Worm (Caenorhabditis elegans) whole organism, L3 larva: Measurements from ENCODE around the gene chpf-2.

Experiments
- ZK546.5 ChIP-seq: sonication (generic microtip); optimal IDR thresholded peaks from 2 replicates; lab custom pipeline; 2017; ENCODE audit warnings: missing biosample characterization, missing genetic modification characterization
- aly-2 ChIP-seq: fragments of 150-350 bp; optimal IDR thresholded peaks from 2 replicates; lab custom pipeline; 2014; ENCODE audit warnings: missing biosample characterization, missing genetic modification characterization
- ceh-16 ChIP-seq: sonication (generic microtip); optimal IDR thresholded peaks from 2 replicates; lab custom pipeline; 2017; ENCODE audit warnings: missing biosample characterization, missing genetic modification characterization
- ceh-28 ChIP-seq: fragments of 150-350 bp; optimal IDR thresholded peaks from 2 replicates; lab custom pipeline; 2014; ENCODE audit warnings: missing biosample characterization, missing genetic modification reagents, missing genetic modification characterization
- ceh-82 ChIP-seq: fragments of 150-350 bp; optimal IDR thresholded peaks from 2 replicates; lab custom pipeline; 2014; ENCODE audit warnings: missing biosample characterization, missing genetic modification characterization
- ceh-9 ChIP-seq: sonication (generic microtip); optimal IDR thresholded peaks from 2 replicates; lab custom pipeline; 2018; ENCODE audit warnings: missing biosample characterization, missing genetic modification characterization
- daf-12 ChIP-seq: fragments of 150-350 bp; optimal IDR thresholded peaks from 2 replicates; lab custom pipeline; 2014; ENCODE audit warnings: missing biosample characterization, missing genetic modification reagents, missing genetic modification characterization
- egl-27 ChIP-seq: sonication (generic microtip); optimal IDR thresholded peaks from 4 replicates; lab custom pipeline; 2017; ENCODE audit warnings: missing biosample characterization, missing genetic modification reagents, missing genetic modification characterization
- egl-5 ChIP-seq: fragments of 150-350 bp; optimal IDR thresholded peaks from 2 replicates; lab custom pipeline; 2017; ENCODE audit warnings: missing biosample characterization, missing genetic modification reagents, missing genetic modification characterization, inconsistent platforms
- elt-1 ChIP-seq: fragments of 150-350 bp; optimal IDR thresholded peaks from 2 replicates; lab custom pipeline; 2014; ENCODE audit warnings: missing biosample characterization, missing genetic modification characterization
- elt-2 ChIP-seq: sonication (generic microtip); optimal IDR thresholded peaks from 2 replicates; lab custom pipeline; 2016; ENCODE audit warnings: missing genetic modification reagents, mild to moderate bottlenecking, missing genetic modification characterization, missing compliant biosample characterization
- eor-1 ChIP-seq, 2 experiments: fragments of 150-350 bp; optimal IDR thresholded peaks; 2 replicates each; lab custom pipeline; 2014 to 2018; ENCODE audit warnings: missing biosample characterization in 2 of 2, missing genetic modification characterization in 2 of 2
- fkh-10 ChIP-seq: sonication (generic microtip); optimal IDR thresholded peaks from 2 replicates; lab custom pipeline; 2017; ENCODE audit warnings: missing biosample characterization, missing genetic modification reagents, missing genetic modification characterization
- hmg-11 ChIP-seq: sonication (generic microtip); optimal IDR thresholded peaks from 2 replicates; lab custom pipeline; 2016; ENCODE audit warnings: missing genetic modification characterization, missing compliant biosample characterization
- jun-1 ChIP-seq: fragments of 150-350 bp; optimal IDR thresholded peaks from 2 replicates; lab custom pipeline; 2014; ENCODE audit warnings: missing biosample characterization, missing genetic modification reagents, missing genetic modification characterization
- lin-15B ChIP-seq: fragments of 150-350 bp; optimal IDR thresholded peaks from 2 replicates; lab custom pipeline; 2014; ENCODE audit warnings: missing biosample characterization, missing genetic modification characterization
- lin-39 ChIP-seq: fragments of 150-350 bp; optimal IDR thresholded peaks from 2 replicates; lab custom pipeline; 2018; ENCODE audit warnings: missing biosample characterization, missing genetic modification reagents, missing genetic modification characterization
- mdl-1 ChIP-seq: fragments of 150-350 bp; optimal IDR thresholded peaks from 2 replicates; lab custom pipeline; 2014; ENCODE audit warnings: missing biosample characterization, missing genetic modification characterization
- nfya-1 ChIP-seq: sonication (generic microtip); optimal IDR thresholded peaks from 2 replicates; lab custom pipeline; 2017; ENCODE audit warnings: missing genetic modification characterization, mild to moderate bottlenecking, missing compliant biosample characterization, antibody characterized with exemption, moderate library complexity; ENCODE audit not compliant: insufficient read depth
- nhr-11 ChIP-seq: fragments of 150-350 bp; optimal IDR thresholded peaks from 2 replicates; lab custom pipeline; 2014; ENCODE audit warnings: missing biosample characterization, missing genetic modification characterization
- nhr-12 ChIP-seq: fragments of 150-350 bp; optimal IDR thresholded peaks from 2 replicates; lab custom pipeline; 2014; ENCODE audit warnings: missing biosample characterization, missing genetic modification characterization
- nhr-23 ChIP-seq: fragments of 150-350 bp; optimal IDR thresholded peaks from 2 replicates; lab custom pipeline; 2014; ENCODE audit warnings: missing biosample characterization, missing genetic modification reagents, missing genetic modification characterization
- nhr-237 ChIP-seq: fragments of 150-350 bp; optimal IDR thresholded peaks from 2 replicates; lab custom pipeline; 2014; ENCODE audit warnings: missing biosample characterization, missing genetic modification characterization
- nhr-25 ChIP-seq: sonication (generic microtip); optimal IDR thresholded peaks from 2 replicates; lab custom pipeline; 2017; ENCODE audit warnings: missing biosample characterization, missing genetic modification characterization
- nhr-28 ChIP-seq: fragments of 150-350 bp; optimal IDR thresholded peaks from 2 replicates; lab custom pipeline; 2014; ENCODE audit warnings: missing biosample characterization, missing genetic modification characterization
- nhr-43 ChIP-seq: sonication (generic microtip); optimal IDR thresholded peaks from 2 replicates; lab custom pipeline; 2016; ENCODE audit warnings: mild to moderate bottlenecking, missing genetic modification characterization, missing compliant biosample characterization; ENCODE audit not compliant: poor library complexity, severe bottlenecking
- nhr-67 ChIP-seq: fragments of 150-350 bp; optimal IDR thresholded peaks from 2 replicates; lab custom pipeline; 2014; ENCODE audit warnings: missing biosample characterization, missing genetic modification characterization
- nhr-77 ChIP-seq: fragments of 150-350 bp; optimal IDR thresholded peaks from 2 replicates; lab custom pipeline; 2014; ENCODE audit warnings: missing biosample characterization, missing genetic modification characterization
- pha-4 ChIP-seq: fragments of 150-350 bp; optimal IDR thresholded peaks from 2 replicates; lab custom pipeline; 2014; ENCODE audit warnings: missing biosample characterization, missing genetic modification reagents, missing genetic modification characterization
- pqm-1 ChIP-seq: fragments of 150-350 bp; optimal IDR thresholded peaks from 2 replicates; lab custom pipeline; 2017; ENCODE audit warnings: missing biosample characterization, missing genetic modification characterization, inconsistent platforms
- sea-2 ChIP-seq: fragments of 150-350 bp; sonication (generic microtip); optimal IDR thresholded peaks from 4 replicates; lab custom pipeline; 2014; ENCODE audit warnings: missing biosample characterization, missing genetic modification reagents, missing genetic modification characterization
- skn-1 ChIP-seq: fragments of 150-350 bp; optimal IDR thresholded peaks from 2 replicates; lab custom pipeline; 2014; ENCODE audit warnings: missing biosample characterization, missing genetic modification characterization
- snpc-4 ChIP-seq: fragments of 150-350 bp; optimal IDR thresholded peaks from 2 replicates; lab custom pipeline; 2014; ENCODE audit warnings: missing biosample characterization, missing genetic modification characterization
- unc-62 ChIP-seq: fragments of 150-350 bp; sonication (generic microtip); optimal IDR thresholded peaks from 4 replicates; lab custom pipeline; 2014; ENCODE audit warnings: missing biosample characterization, missing genetic modification reagents, missing genetic modification characterization
- zag-1 ChIP-seq: fragments of 150-350 bp; optimal IDR thresholded peaks from 2 replicates; lab custom pipeline; 2014; ENCODE audit warnings: missing biosample characterization, missing genetic modification characterization
- ztf-11 ChIP-seq: fragments of 150-350 bp; optimal IDR thresholded peaks from 2 replicates; lab custom pipeline; 2014; ENCODE audit warnings: missing biosample characterization, missing genetic modification characterization
- ztf-4 ChIP-seq: fragments of 150-350 bp; optimal IDR thresholded peaks from 2 replicates; lab custom pipeline; 2014; ENCODE audit warnings: missing biosample characterization, missing genetic modification characterization

The chpf-2 gene

ce11 chrV:3038058-3038457 is 1.1 kb downstream of the chpf-2 start:
- TF ChIP-seq elt-2 (no peak), aly-2 (tag; lab: Kevin White, UChicago) (no peak), elt-1 (no peak), ztf-4 (tag; lab: Kevin White, UChicago) (no peak), nhr-237 (tag; lab: Kevin White, UChicago) (no peak), ceh-16 (tag; lab: Kevin White, UChicago) (no peak), ZK546.5 (tag; lab: Kevin White, UChicago) (no peak), hmg-11 (tag; lab: Kevin White, UChicago) (no peak), nhr-12 (tag; lab: Kevin White, UChicago) (no peak), lin-15B (no peak), sea-2 (no peak), ceh-82 (tag; lab: Kevin White, UChicago) (no peak)

- TF ChIP-seq nhr-11 (tag; lab: Kevin White, UChicago) (no peak), zag-1 (tag; lab: Kevin White, UChicago) (no peak), snpc-4 (tag; lab: Kevin White, UChicago) (no peak), egl-5 (tag; lab: Kevin White, UChicago) (no peak), fkh-10 (GFP tag; lab: Kevin White, UChicago) (no peak), daf-12 (no peak), nhr-28 (no peak), ceh-16 (tag; lab: Kevin White, UChicago) (no peak), pha-4 (tag; lab: Kevin White, UChicago) (no peak), hmg-11 (tag; lab: Kevin White, UChicago) (no peak), nhr-23 (tag; lab: Kevin White, UChicago) (no peak), egl-27 (tag; lab: Kevin White, UChicago) (no peak), lin-15B (no peak), ceh-82 (tag; lab: Kevin White, UChicago) (no peak)
Observed at ce11 chrV:3034236-3034635, 4.9 kb downstream of the chpf-2 start, which contains the start of gene srw-8. Gene srw-8, minus strand, starts transcription at chrV:3034336.

- TF ChIP-seq eor-1 (tag; optimal IDR thresholded peaks at IDR 0.05; lab: Kevin White, UChicago) (no peak), skn-1 (tag; lab: Kevin White, UChicago) (no peak), nhr-25 (tag; lab: Kevin White, UChicago) (no peak), pqm-1 (tag; lab: Kevin White, UChicago) (no peak), nhr-11 (tag; lab: Kevin White, UChicago) (no peak), egl-27 (tag; lab: Kevin White, UChicago) (no peak), nhr-43 (tag; lab: Kevin White, UChicago) (no peak), ceh-16 (tag; lab: Kevin White, UChicago) (no peak), ceh-28 (no peak)
- TF ChIP-seq, all 47 proteins: peak for 0
Observed at ce11 chrV:3032343-3032742, 6.8 kb downstream of the chpf-2 start, which contains the start of gene irld-38. Gene irld-38, minus strand, starts transcription at chrV:3032443.

- no peak for TF ChIP-seq mdl-1
- peak; percentile 15 for TF ChIP-seq elt-2
Observed at ce11 chrV:3028205-3028604, 11.0 kb downstream of the chpf-2 start, which contains the start of gene asp-7. Gene asp-7, plus strand, starts transcription at chrV:3028285.

- TF ChIP-seq egl-27 (tag; lab: Kevin White, UChicago), result no peak
- TF ChIP-seq sea-2, result no peak
- TF ChIP-seq ceh-9 (tag; lab: Kevin White, UChicago), result no peak
- peak; percentile 54 for TF ChIP-seq elt-2
- no peak for TF ChIP-seq nhr-77 (tag; lab: Kevin White, UChicago)
Observed at ce11 chrV:3024274-3024673, 14.9 kb downstream of the chpf-2 start, which contains the start of gene asp-8. Gene asp-8, plus strand, starts transcription at chrV:3024549.

ce11 chrV:3021306-3021705 is 17.9 kb downstream of the chpf-2 start, which contains the start of gene irld-12:
Gene irld-12, minus strand, starts transcription at chrV:3021406.
- no peak for TF ChIP-seq nfya-1 (tag; lab: Kevin White, UChicago)
- TF ChIP-seq ceh-82 (tag; lab: Kevin White, UChicago), result no peak
- TF ChIP-seq egl-5 (tag; lab: Kevin White, UChicago), result no peak
- no peak for TF ChIP-seq unc-62 (GFP tag; lab: Kevin White, UChicago)
- no peak for TF ChIP-seq zag-1 (tag; lab: Kevin White, UChicago)
- no peak for TF ChIP-seq eor-1 (tag; optimal IDR thresholded peaks at IDR 0.05; lab: Kevin White, UChicago)
- TF ChIP-seq ceh-9 (tag; lab: Kevin White, UChicago), result no peak
- TF ChIP-seq ztf-4 (tag; lab: Kevin White, UChicago), result no peak
- no peak for TF ChIP-seq mdl-1
- no peak for TF ChIP-seq nhr-67 (tag; lab: Kevin White, UChicago)
- TF ChIP-seq sea-2, result no peak
- TF ChIP-seq snpc-4 (tag; lab: Kevin White, UChicago), result no peak
- TF ChIP-seq jun-1 (tag; lab: Kevin White, UChicago), result no peak
- TF ChIP-seq nhr-77 (tag; lab: Kevin White, UChicago), result no peak
- TF ChIP-seq nhr-43 (tag; lab: Kevin White, UChicago), result no peak
- no peak for TF ChIP-seq ztf-11 (tag; lab: Kevin White, UChicago)
- no peak for TF ChIP-seq lin-39 (tag; lab: Kevin White, UChicago)
